Fruit fly (Drosophila melanogaster): ENCODE results near the gene Brd.

Brd gene

dm6 chr3L:15006825-15007224 lies 34.4 kb downstream of the Brd start (continued):
- TF ChIP-seq gcm2 (GFP tag; optimal IDR thresholded peaks at IDR 0.05), result no peak
- TF ChIP-seq cwo (GFP tag; optimal IDR thresholded peaks at IDR 0.05), result no peak
- no peak for TF ChIP-seq NFAT (GFP tag; IDR thresholded peaks at IDR 0.05)
- no peak for TF ChIP-seq ranshi (GFP tag; IDR thresholded peaks at IDR 0.05)
- TF ChIP-seq CG9817 (tag; optimal IDR thresholded peaks at IDR 0.05), result no peak
- TF ChIP-seq dmrt99B (tag; optimal IDR thresholded peaks at IDR 0.05), result peak; percentile 18
- no peak for TF ChIP-seq slbo (GFP tag; IDR thresholded peaks at IDR 0.05)
- no peak for TF ChIP-seq amos (GFP tag; IDR thresholded peaks at IDR 0.05; ENCODE audit: partially characterized antibody)
- TF ChIP-seq bbx (GFP tag; IDR thresholded peaks at IDR 0.05; ENCODE audit: partially characterized antibody), result no peak
- no peak for TF ChIP-seq CG6654 (GFP tag; optimal IDR thresholded peaks at IDR 0.05)
- TF ChIP-seq h (optimal IDR thresholded peaks at IDR 0.05), result no peak
- peak; percentile 35 for TF ChIP-seq CG18262 (tag; optimal IDR thresholded peaks at IDR 0.05)
- TF ChIP-seq twi (tag; optimal IDR thresholded peaks at IDR 0.05), result no peak
- TF ChIP-seq CG16813 (GFP tag; IDR thresholded peaks at IDR 0.05; ENCODE audit: partially characterized antibody), result no peak
- TF ChIP-seq CG2202 (tag; optimal IDR thresholded peaks at IDR 0.05), result no peak
- TF ChIP-seq HLH4C (GFP tag; IDR thresholded peaks at IDR 0.05; ENCODE audit: partially characterized antibody), result no peak
- TF ChIP-seq Stat92E (GFP tag; optimal IDR thresholded peaks at IDR 0.05), result no peak
- TF ChIP-seq CG14014 (GFP tag; IDR thresholded peaks at IDR 0.05), result no peak
- TF ChIP-seq lmd (GFP tag; IDR thresholded peaks at IDR 0.05), result 0 out of 2 replicates have a peak, but pooled peaks have one; percentile 17

- TF ChIP-seq kni (GFP tag; optimal IDR thresholded peaks at IDR 0.05) (peak; percentile 73), Oaz (GFP tag; IDR thresholded peaks at IDR 0.05) (no peak), unpg (GFP tag; optimal IDR thresholded peaks at IDR 0.05) (no peak), sens (GFP tag) (peak; percentile 73), CG13287 (GFP tag; IDR thresholded peaks at IDR 0.05; ENCODE audit: partially characterized antibody) (no peak), grn (GFP tag; optimal IDR thresholded peaks at IDR 0.05) (peak; percentile 71), CG11696 (GFP tag; IDR thresholded peaks at IDR 0.05) (peak; percentile 57), Stat92E (GFP tag; optimal IDR thresholded peaks at IDR 0.05) (peak in 1 of 3 experiments; percentile 81), nau (GFP tag; optimal IDR thresholded peaks at IDR 0.05) (no peak)
These were observed 34.9 kb downstream of the Brd start for dm6 chr3L:15007271-15007948.

dm6 chr3L:15009681-15010080 lies 37.2 kb downstream of the Brd start:
- TF ChIP-seq CG11085 (GFP tag; IDR thresholded peaks at IDR 0.05), result no peak
- 0 out of 2 replicates have a peak, but pooled peaks have one; percentile 18 for TF ChIP-seq sob (GFP tag; IDR thresholded peaks at IDR 0.05)
- 0 out of 2 replicates have a peak, but pooled peaks have one; percentile 22 for TF ChIP-seq CG31441 (GFP tag; IDR thresholded peaks at IDR 0.05)
- TF ChIP-seq sens (GFP tag), result peak; percentile 61
- peak; percentile 11 for TF ChIP-seq CG13424 (tag; optimal IDR thresholded peaks at IDR 0.05)
- no peak for TF ChIP-seq zf30C (GFP tag; optimal IDR thresholded peaks at IDR 0.05)
- TF ChIP-seq CG2678 (tag; optimal IDR thresholded peaks at IDR 0.05), result peak; percentile 27
- TF ChIP-seq CG9609 (GFP tag; optimal IDR thresholded peaks at IDR 0.05), result no peak
- TF ChIP-seq Elba2 (GFP tag; optimal IDR thresholded peaks at IDR 0.05), result no peak
- TF ChIP-seq Blimp-1 (GFP tag; optimal IDR thresholded peaks at IDR 0.05), result peak; percentile 26
- no peak for TF ChIP-seq Dip3 (GFP tag; optimal IDR thresholded peaks at IDR 0.05)
- no peak for TF ChIP-seq CG6654 (GFP tag; optimal IDR thresholded peaks at IDR 0.05)
- TF ChIP-seq Kr (GFP tag; optimal IDR thresholded peaks at IDR 0.05), result no peak
- TF ChIP-seq CG15696 (tag; optimal IDR thresholded peaks at IDR 0.05), result no peak
- peak; percentile 19 for TF ChIP-seq dmrt99B (tag; optimal IDR thresholded peaks at IDR 0.05)
- TF ChIP-seq Antp (GFP tag; optimal IDR thresholded peaks at IDR 0.05), result no peak
- TF ChIP-seq Sox102F (GFP tag; optimal IDR thresholded peaks at IDR 0.05), result peak; percentile 56
- TF ChIP-seq dm (GFP tag; optimal IDR thresholded peaks at IDR 0.05), result no peak
- TF ChIP-seq CG17359 (tag; optimal IDR thresholded peaks at IDR 0.05), result peak; percentile 26
- peak; percentile 82 for TF ChIP-seq Ets65A (GFP tag)
- peak; percentile 3 for TF ChIP-seq phol (tag; optimal IDR thresholded peaks at IDR 0.05)
- TF ChIP-seq grau (tag; optimal IDR thresholded peaks at IDR 0.05), result peak; percentile 5
- peak; percentile 12; the same call in 1 of the 2 replicates for TF ChIP-seq lmd (GFP tag; IDR thresholded peaks at IDR 0.05)
- TF ChIP-seq CG30020 (tag; optimal IDR thresholded peaks at IDR 0.05), result no peak
